Fruit fly (Drosophila melanogaster) S2 (cell line): ENCODE results near the gene CG42847.

Experiments
- CG8478 ChIP-seq: fragments of >200 bp; optimal IDR thresholded peaks from 2 replicates; lab custom pipeline; 2018
- CTCF ChIP-seq, 2 experiments: fragments of >200 bp; optimal IDR thresholded peaks; 2 replicates each; lab custom pipeline; 2018

The CG42847 gene

DNA sequence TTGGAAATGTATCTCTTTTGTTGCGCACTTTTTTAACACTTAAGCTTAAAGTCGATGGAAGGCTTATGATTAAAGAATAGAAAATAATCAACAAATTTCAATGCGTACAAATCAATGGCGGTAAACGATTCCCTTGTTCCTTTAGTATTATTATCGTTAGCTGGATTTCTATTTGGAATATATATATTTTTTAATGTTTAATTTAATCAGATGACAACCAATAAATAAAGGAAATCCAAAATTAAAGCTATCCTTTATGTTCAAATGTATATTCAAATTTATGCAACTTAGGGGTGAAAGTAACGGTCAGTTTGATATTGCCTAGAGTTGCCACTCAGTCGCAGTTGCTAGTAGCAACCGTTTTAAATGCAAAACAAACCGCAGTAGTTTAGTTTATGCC, 7.4 kb downstream of the CG42847 start, which contains the start of gene CG3769:
CG3769 (plus strand) TSS at position 301 of the 400 bp plus-strand sequence.
- TF ChIP-seq CTCF (optimal IDR thresholded peaks at IDR 0.05; lab: Kevin White, UChicago), result no peak

DNA sequence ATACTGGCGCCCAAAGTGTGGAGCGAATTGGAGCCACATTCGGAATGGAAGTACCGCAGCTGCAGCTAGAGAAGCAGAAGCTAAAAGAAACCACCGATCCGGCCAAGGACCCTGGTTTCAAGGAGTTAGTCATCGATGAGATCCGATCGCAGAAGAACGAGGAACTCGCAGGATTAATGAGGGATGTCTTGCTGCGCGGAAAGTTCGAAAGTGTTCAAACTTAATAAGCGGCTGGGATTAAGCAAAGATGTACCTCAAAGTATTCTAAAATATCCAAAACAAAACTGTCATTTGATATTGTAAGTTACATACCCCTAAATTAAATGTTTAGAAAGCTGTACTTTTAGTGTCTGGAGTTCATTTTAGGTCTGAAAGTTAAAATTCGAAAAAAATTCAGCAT, 8.8 kb downstream of the CG42847 start, which contains the start of gene RpS28-like:
RpS28-like (plus strand) TSS at position 301 of the 400 bp plus-strand sequence.
- TF ChIP-seq CTCF (optimal IDR thresholded peaks at IDR 0.05; lab: Kevin White, UChicago), result no peak
- no peak for TF ChIP-seq CG8478 (lab: Kevin White, UChicago)

DNA sequence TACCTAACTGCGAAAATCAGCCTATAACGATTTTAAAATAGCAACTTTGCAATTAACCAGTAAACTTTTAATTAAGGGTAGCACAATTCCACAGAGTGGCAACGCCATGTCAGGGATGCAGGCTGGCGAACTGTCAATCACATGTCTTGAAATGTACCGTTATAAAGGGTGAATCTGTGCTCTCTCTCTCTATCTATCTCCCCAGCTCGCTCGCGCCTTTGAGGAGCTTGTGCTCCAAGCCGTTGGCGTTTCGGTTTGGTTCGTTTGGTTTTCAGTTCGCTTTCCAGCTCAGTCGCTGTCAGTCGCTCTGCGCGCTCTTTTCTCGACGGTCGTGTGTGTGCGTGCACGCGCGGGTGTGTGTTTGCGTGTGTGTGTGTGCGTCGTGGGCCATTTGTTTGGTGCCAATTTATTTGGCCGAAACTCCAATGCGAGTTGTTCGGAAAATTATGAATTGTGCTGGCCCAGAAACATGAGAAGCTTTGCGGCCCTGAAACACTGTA, 9.6 kb downstream of the CG42847 start, which contains the start of gene numb:
numb (plus strand) TSS at position 254 of the 500 bp plus-strand sequence.
- no peak for TF ChIP-seq CG8478 (lab: Kevin White, UChicago)
- no peak for TF ChIP-seq CTCF (optimal IDR thresholded peaks at IDR 0.05; lab: Kevin White, UChicago)

DNA sequence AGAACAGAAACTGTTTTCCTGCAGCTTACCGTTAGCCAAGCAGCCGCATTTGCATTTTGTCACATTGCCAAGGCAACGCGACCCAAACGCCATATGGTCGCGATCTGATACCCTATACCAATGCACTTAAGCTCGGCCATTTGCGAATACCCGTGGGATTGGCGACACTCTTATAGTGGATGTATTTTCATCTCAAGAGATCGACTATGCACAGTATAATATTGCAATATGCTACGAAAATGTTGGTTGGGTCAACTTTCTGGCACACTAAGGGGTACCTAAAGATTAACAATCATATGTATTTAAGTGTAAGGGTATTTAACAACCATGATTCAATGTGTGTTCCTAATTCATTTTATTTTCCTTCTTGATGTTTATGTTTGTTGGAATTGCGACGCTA, 10.6 kb downstream of the CG42847 start:
- TF ChIP-seq CTCF (optimal IDR thresholded peaks at IDR 0.05; lab: Kevin White, UChicago) (no peak), CG8478 (lab: Kevin White, UChicago) (no peak)

DNA sequence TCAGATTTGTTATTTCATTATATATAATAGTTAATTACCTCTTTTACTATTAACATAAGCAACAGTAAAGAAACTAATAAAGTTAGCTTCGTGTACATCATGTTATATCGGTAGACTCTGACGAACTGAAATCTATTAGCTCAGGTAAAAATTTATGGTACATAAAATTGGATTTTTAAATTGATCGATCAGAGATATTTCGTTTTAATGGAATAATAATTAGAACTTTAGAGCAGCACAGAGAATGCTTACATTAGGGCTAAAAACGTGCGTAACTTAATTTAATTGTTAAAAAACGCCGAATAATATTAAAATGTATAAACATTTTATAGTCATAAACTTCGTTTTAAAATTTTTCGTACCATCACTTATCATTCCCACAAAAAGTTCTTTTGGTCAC, 13.0 kb downstream of the CG42847 start, which contains the start of gene CG33723:
CG33723 (minus strand) TSS at position 101 of the 400 bp plus-strand sequence.
- TF ChIP-seq CG8478 (lab: Kevin White, UChicago), result no peak
- TF ChIP-seq CTCF (optimal IDR thresholded peaks at IDR 0.05; lab: Kevin White, UChicago), result no peak

DNA sequence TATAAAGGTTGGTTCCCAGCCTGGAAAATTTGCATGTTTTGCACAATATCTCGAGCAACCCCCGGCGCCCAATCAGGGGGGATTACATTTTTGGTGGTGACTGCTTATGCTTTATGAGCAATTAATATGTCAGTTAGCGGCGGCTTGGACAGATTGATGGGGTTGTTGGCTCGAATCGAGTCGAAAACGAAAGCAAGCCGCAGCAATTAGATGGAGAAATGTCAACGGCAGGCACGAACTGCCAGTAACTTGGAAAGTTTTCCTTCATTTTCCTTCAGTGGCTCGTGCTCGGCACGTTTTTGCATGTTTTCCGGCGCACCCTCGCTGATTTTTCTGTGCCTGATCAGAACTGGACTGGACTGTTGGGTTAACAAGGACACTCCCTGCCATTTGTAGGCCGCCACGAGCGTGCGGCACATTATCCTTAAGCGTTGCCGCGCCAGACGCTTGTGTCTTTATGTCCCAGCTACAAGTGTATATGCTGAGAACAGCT, 15.2 kb downstream of the CG42847 start:
- TF ChIP-seq CTCF (optimal IDR thresholded peaks at IDR 0.05; lab: Kevin White, UChicago) (no peak), CG8478 (lab: Kevin White, UChicago) (no peak)

DNA sequence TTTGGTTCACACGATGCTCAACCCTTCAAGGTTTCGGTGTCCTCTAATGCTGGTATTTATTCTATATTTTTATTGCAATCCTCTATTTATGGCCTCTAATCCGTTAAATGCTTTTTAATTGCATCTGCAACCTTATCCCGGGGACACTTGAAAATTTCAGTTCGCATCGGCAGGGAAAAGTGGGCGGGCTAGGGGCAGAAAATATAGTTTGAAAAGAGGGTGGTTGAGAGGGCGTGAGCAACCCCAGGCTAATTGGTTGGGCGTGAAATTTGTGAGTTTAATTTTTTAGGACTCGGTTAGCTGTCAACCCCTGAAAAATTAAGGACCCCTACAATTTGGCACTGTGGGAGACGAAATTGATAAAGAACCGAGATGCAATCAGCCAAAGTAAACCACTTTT, 18.1 kb downstream of the CG42847 start:
- TF ChIP-seq CTCF (optimal IDR thresholded peaks at IDR 0.05; lab: Kevin White, UChicago) (no peak), CG8478 (lab: Kevin White, UChicago) (no peak)

DNA sequence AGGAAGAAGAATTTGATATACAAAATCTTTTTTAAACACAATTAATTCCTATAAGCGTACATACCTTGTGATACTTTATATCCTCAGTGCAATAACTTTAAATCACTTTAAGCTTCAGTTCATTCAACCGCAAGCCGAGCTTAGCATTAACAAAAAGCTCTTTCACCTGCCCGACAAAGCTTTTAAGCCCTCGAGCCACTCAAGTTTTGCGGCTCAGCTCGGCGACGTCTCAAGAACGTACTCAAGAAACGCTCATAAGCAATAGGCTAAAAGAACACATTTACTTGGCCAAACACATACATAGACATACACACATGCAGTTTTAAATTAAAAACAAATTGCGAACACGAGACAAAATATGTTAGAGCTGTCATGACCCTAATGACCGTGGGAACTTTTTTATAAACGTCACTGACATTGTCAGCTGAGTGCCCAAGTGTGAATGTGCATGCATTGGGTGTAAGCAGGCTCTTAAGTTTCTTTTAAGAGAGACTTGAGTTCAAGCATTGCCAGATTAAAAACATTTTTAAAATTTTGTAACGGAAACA, 18.8 kb downstream of the CG42847 start:
- TF ChIP-seq CG8478 (lab: Kevin White, UChicago) (no peak), CTCF (optimal IDR thresholded peaks at IDR 0.05; lab: Kevin White, UChicago) (no peak)

DNA sequence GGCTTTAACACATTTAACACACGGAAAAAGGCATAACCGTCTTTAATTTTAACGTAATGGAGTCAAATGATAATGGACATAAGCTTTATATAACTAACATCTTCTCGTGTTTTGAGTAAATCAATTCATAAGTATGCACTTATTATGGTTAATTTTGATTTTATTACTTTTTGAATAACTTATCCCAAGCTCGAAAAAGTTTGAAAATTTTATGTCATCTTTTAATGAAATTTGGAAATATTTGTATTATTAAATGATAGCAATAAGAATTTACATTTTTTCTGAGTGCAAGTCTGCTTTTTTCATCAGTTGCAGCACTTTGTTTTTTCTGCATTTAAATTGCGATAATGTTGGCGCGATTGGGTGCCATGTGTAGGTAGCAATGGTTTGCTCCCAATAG, 20.1 kb downstream of the CG42847 start:
- no peak for TF ChIP-seq CTCF (optimal IDR thresholded peaks at IDR 0.05; lab: Kevin White, UChicago)
- no peak for TF ChIP-seq CG8478 (lab: Kevin White, UChicago)

DNA sequence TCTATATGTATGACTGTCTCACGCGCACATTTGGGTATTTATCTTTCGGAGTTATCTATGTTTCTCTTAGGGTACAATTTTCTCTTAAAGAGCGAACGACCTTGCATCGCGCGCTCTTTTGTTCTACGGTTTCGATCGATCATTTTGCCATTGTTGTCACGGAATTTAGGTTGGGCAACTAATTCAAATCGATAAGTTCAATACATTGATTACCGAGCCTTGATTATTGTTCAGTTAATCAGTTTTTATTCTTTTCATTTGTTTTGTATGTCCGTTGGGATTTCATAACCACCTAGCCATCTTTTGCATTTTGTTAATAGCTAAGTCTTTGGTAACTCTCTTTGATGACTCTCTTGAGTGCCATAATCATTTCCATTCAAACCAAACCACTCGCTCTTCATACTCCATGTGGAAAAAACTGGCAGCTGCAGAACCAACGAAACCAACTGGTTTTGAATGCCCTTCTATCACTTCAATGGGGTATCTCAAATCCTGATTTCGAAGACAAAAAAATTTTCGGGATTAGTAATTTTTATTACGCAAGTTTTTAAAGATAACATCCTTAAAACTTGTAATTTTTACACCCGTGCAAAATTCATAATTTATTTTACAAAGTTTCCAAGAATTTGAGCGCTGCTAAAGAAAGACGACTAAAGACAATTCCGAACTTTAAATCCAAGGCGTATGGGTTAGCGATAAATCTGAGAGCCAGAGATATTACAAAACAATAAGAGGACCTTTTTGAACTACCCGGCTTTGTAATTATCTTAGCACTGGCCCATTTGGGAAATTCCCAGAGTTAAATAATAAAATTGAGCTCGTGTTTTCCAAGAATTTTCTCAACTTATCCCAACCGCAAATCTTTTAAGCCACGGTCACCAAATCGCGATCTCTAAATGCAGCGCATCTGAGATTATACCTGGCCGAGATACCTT, 20.9 kb downstream of the CG42847 start:
- TF ChIP-seq CTCF (optimal IDR thresholded peaks at IDR 0.05; lab: Kevin White, UChicago) (no peak), CG8478 (lab: Kevin White, UChicago) (no peak)

DNA sequence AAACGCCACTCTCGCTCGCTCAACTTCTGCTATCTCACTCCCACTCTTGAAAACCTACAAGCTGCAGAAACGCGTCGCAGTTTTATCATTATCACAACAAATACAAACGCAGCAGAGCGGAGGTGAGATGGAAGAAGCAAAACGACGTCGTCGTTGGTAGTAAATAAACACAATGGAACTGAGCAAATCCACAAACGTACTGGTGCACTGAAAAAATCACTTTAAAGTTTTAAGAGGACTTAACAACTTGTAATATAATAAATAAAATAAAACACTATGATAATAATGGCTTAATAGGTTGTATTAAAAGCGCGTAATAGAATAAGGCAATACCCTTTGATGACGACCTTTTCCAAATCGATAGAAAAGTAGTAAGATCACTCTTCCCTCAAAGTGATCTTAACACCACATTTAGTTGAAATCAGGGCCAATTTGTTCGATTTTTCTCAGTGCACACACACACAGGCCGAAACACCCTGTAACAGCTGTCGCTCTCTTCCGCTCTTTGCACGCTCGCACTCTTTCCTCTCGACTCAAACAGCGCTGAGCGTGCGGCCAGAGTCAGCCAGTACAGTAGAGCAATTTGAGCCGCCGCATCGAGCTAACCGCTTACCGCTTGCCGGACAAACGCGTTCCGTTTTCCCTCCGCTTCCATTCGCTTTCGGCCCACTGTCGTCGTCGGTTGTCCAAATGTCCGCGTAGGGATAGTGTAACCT, 21.7 kb downstream of the CG42847 start:
- TF ChIP-seq CG8478 (lab: Kevin White, UChicago) (no peak), CTCF (optimal IDR thresholded peaks at IDR 0.05; lab: Kevin White, UChicago) (no peak)

DNA sequence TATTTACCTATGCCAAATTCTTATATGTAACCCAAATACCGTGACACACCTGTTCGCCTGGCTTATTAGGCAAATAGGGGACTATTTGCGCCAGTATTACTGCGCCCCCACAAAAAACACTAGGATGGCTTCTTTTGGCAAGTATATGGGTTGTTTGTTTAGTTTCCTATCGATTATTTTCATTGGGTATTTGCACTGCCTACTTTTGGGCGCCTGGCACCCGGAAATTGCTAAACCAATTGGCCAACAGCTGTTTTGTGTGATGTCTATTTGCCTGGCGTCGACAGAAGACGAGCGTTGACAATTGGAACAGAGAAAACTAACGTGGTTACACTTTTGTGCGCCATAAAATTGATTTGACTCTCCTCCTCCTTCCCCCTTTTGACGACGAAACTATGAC, 25.3 kb downstream of the CG42847 start:
- TF ChIP-seq CTCF (optimal IDR thresholded peaks at IDR 0.05; lab: Kevin White, UChicago) (no peak), CG8478 (lab: Kevin White, UChicago) (no peak)

DNA sequence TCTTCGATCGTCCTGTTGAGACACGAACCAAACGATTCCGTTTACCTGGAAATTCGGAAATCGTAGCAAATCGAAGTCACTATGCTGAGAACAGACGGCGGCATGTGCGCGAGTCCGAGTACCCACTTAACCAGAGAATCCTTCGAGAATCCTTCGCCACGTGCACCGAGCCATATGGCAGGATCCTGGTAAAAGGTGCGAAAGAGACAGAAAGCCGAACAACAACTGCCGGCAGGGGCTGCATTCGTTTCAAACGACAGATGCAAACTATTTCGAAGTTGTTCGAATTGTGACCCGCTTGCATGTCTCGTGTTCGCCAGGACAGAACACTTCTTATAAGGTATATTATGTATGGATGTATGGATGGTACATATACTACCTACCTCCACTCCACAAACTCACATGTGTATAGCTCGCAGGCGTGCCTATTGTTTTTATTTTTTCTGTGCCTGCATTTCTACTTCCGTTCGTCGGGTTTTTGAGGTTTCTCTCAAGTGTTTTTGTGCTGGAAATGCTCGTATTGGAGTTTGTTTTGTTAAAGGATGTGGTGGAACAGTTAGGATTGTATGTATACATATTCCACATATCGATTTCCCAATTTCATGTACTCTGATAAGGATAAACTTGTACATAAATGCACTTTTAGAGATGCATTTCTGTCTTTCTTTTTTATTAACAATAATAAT, 26.8 kb downstream of the CG42847 start:
- TF ChIP-seq CG8478 (lab: Kevin White, UChicago) (no peak), CTCF (optimal IDR thresholded peaks at IDR 0.05; lab: Kevin White, UChicago) (no peak)

DNA sequence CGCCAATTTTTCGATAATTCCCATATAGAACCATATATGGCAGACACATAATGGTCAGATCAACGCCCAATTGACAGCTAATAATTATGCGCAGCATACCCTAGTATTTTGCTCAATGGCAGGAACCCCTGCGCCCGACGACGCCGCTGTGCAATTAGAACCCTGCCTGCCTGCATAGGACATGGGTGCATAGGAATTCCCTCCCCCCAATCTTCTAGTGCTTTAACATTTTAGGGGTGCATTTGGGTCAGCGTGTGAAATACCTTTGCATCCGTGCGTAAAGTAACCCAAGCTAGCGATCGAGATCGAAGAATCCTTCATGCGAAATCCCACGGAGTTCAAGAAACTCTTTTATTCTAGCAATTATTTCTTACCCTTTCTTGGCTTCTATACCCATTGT, 27.5 kb downstream of the CG42847 start:
- TF ChIP-seq CTCF (optimal IDR thresholded peaks at IDR 0.05; lab: Kevin White, UChicago) (no peak), CG8478 (lab: Kevin White, UChicago) (no peak)
